Fruit fly (Drosophila melanogaster): Measurements from ENCODE around the gene Aasdh.

Gene Aasdh

dm6 chr2L:8433512-8433911 lies 15.9 kb downstream of the Aasdh start, which contains the start of gene grk:
TSS of gene grk (minus strand) at chr2L:8433598.
- TF ChIP-seq Dif (GFP tag; optimal IDR thresholded peaks at IDR 0.05; ENCODE audit: partially characterized antibody) (peak; percentile 22), Myc (optimal IDR thresholded peaks at IDR 0.05) (no peak)

DNA sequence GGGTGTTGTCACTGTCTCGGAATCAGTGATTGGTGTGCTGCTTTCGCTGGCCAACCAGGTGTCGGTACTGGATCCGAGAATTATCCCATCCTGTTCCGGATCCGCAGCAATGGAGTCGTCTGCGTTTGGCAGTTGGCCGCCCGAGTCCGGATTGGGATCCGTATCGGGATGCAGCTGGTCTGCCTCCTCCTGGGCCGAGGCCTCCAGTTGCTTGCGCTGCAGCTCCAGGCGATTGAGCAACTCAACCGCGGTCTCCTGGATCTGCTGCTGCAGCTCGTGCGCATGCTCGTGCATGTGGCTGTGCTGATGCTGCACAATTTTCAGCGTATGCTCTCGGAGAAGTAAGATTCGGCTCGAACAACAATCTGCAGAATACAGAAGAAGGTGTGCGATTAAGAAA lies 17.2 kb downstream of the Aasdh start:
- TF ChIP-seq Mio (GFP tag; optimal IDR thresholded peaks at IDR 0.05) (no peak), foxo (GFP tag; optimal IDR thresholded peaks at IDR 0.05) (no peak), CG9705 (GFP tag; optimal IDR thresholded peaks at IDR 0.05) (no peak), Vsx2 (GFP tag; optimal IDR thresholded peaks at IDR 0.05; ENCODE audit: partially characterized antibody) (no peak), usp (GFP tag; optimal IDR thresholded peaks at IDR 0.05) (no peak), Rel (GFP tag; optimal IDR thresholded peaks at IDR 0.05) (no peak), Rel (tag; optimal IDR thresholded peaks at IDR 0.05) (no peak), CG32264 (GFP tag; optimal IDR thresholded peaks at IDR 0.05) (no peak), Hnf4 (GFP tag; optimal IDR thresholded peaks at IDR 0.05) (no peak), Sp1 (GFP tag; optimal IDR thresholded peaks at IDR 0.05) (no peak), woc (GFP tag; optimal IDR thresholded peaks at IDR 0.05) (no peak), Dfd (GFP tag; optimal IDR thresholded peaks at IDR 0.05) (no peak), N (GFP tag; optimal IDR thresholded peaks at IDR 0.05) (no peak), Abd-B (GFP tag; optimal IDR thresholded peaks at IDR 0.05) (no peak), Hr83 (GFP tag; optimal IDR thresholded peaks at IDR 0.05; ENCODE audit: poor library complexity, severe bottlenecking) (no peak), psq (GFP tag; optimal IDR thresholded peaks at IDR 0.05) (no peak), OdsH (GFP tag; optimal IDR thresholded peaks at IDR 0.05) (no peak)

DNA sequence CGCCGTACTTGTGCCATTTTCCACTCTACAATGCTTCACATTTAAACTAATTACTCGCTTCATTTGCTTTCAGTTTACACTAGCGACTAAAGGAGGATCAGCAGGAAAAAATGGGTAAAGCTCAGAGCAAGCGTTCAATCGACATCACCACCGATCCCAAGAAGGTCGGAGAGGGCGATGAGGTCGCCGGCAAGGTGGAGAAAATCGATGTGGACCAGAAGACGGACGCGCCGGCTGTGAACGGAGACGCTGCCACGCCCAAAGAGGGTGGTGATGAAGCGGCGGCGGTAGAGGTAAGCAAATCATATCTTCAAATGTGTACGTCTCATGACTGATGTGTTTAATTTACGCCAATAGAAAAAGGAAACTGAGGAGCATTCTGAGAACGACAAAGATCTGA lies 22.6 kb downstream of the Aasdh start:
- TF ChIP-seq Hr78 (GFP tag; optimal IDR thresholded peaks at IDR 0.05) (no peak), CG9705 (GFP tag; optimal IDR thresholded peaks at IDR 0.05) (no peak), Rel (GFP tag; optimal IDR thresholded peaks at IDR 0.05) (no peak), Rel (tag; optimal IDR thresholded peaks at IDR 0.05) (no peak), HLH106 (tag; optimal IDR thresholded peaks at IDR 0.05) (no peak), Sp1 (GFP tag; optimal IDR thresholded peaks at IDR 0.05) (no peak)

- TF ChIP-seq Abd-B (GFP tag; optimal IDR thresholded peaks at IDR 0.05) (no peak), ey (GFP tag; optimal IDR thresholded peaks at IDR 0.05) (no peak), tai (GFP tag; optimal IDR thresholded peaks at IDR 0.05) (no peak), br (GFP tag; optimal IDR thresholded peaks at IDR 0.05) (no peak), Hnf4 (GFP tag; optimal IDR thresholded peaks at IDR 0.05) (peak; percentile 10), dmrt93B (GFP tag; optimal IDR thresholded peaks at IDR 0.05) (no peak), Sp1 (GFP tag; optimal IDR thresholded peaks at IDR 0.05) (no peak), CrebA (GFP tag; optimal IDR thresholded peaks at IDR 0.05; ENCODE audit: borderline replicate concordance) (no peak), CG9705 (GFP tag; optimal IDR thresholded peaks at IDR 0.05) (no peak), Jra (GFP tag; optimal IDR thresholded peaks at IDR 0.05) (peak; percentile 45), HLH106 (tag; optimal IDR thresholded peaks at IDR 0.05) (no peak), brk (GFP tag; optimal IDR thresholded peaks at IDR 0.05) (no peak), sage (GFP tag; optimal IDR thresholded peaks at IDR 0.05) (peak; percentile 17), rgr (GFP tag; optimal IDR thresholded peaks at IDR 0.05) (no peak), h (GFP tag; optimal IDR thresholded peaks at IDR 0.05) (no peak), Dfd (GFP tag; optimal IDR thresholded peaks at IDR 0.05) (no peak)
Observed at dm6 chr2L:8425962-8426759, 23.2 kb downstream of the Aasdh start.

dm6 chr2L:8425212-8425611 lies 24.2 kb downstream of the Aasdh start:
- TF ChIP-seq brk (GFP tag; optimal IDR thresholded peaks at IDR 0.05) (no peak), tai (GFP tag; optimal IDR thresholded peaks at IDR 0.05) (peak; percentile 36)
